Fruit fly (Drosophila melanogaster): ENCODE data around the gene Dysb.

Dysb gene

DNA sequence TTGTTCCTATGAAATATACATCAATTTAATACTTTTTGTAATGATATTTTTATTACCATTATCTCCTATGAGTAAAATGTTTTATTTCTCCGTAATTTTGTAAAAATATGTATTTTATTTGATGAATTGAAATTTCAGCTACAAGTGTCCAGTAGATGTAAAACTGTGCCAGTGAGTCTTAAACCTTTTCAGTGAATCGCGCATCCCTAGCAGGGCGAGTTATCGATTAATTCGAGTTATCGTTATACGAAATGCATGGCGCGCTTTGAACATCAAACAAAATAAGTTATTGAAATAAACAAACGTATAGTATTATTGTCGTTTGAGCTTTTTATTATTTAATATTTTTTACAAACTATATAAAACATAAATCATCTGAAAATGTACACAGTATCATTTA, 39.3 kb upstream of the Dysb start (continued):
- TF ChIP-seq CG10431 (GFP tag; optimal IDR thresholded peaks at IDR 0.05) (no peak), corto (GFP tag; optimal IDR thresholded peaks at IDR 0.05) (peak; percentile 38), E2f2 (GFP tag; IDR thresholded peaks at IDR 0.05) (peak; percentile 98), Ets97D (GFP tag; optimal IDR thresholded peaks at IDR 0.05) (peak; percentile 26), CG2712 (tag; optimal IDR thresholded peaks at IDR 0.05) (peak; percentile 24), tna (GFP tag; IDR thresholded peaks at IDR 0.05; ENCODE audit: partially characterized antibody) (peak; percentile 60; the same call in 1 of the 2 replicates), lilli (GFP tag; optimal IDR thresholded peaks at IDR 0.05) (peak; percentile 8), Fer1 (GFP tag; optimal IDR thresholded peaks at IDR 0.05) (peak; percentile 23), shn (GFP tag; optimal IDR thresholded peaks at IDR 0.05) (no peak), CG4404 (GFP tag; IDR thresholded peaks at IDR 0.05) (no peak), Bgb (GFP tag; IDR thresholded peaks at IDR 0.05; ENCODE audit: partially characterized antibody) (peak; percentile 83), dysf (GFP tag; IDR thresholded peaks at IDR 0.05) (no peak), CG15514 (GFP tag; optimal IDR thresholded peaks at IDR 0.05) (peak; percentile 20), ftz-f1 (GFP tag; optimal IDR thresholded peaks at IDR 0.05) (no peak), sna (GFP tag; IDR thresholded peaks at IDR 0.05; ENCODE audit: partially characterized antibody) (peak; percentile 43; the same call in 1 of the 2 replicates), CG11085 (GFP tag; IDR thresholded peaks at IDR 0.05) (no peak), cad (GFP tag; optimal IDR thresholded peaks at IDR 0.05) (peak; percentile 87), B-H2 (GFP tag; optimal IDR thresholded peaks at IDR 0.05) (peak; percentile 9), mld (GFP tag; IDR thresholded peaks at IDR 0.05; ENCODE audit: partially characterized antibody) (0 out of 3 replicates have a peak, but pooled peaks have one; percentile 31), vnd (GFP tag; IDR thresholded peaks at IDR 0.05; ENCODE audit: partially characterized antibody) (peak; percentile 41; the same call in 2 of the 3 replicates), abd-A (tag; optimal IDR thresholded peaks at IDR 0.05) (no peak), sug (tag; optimal IDR thresholded peaks at IDR 0.05) (peak; percentile 49), CG6791 (GFP tag; IDR thresholded peaks at IDR 0.05; ENCODE audit: partially characterized antibody) (peak; percentile 86), Adf1 (GFP tag; IDR thresholded peaks at IDR 0.05) (no peak), CG10654 (GFP tag; optimal IDR thresholded peaks at IDR 0.05) (no peak), CG13287 (GFP tag; IDR thresholded peaks at IDR 0.05; ENCODE audit: partially characterized antibody) (peak; percentile 83), CG3838 (GFP tag; optimal IDR thresholded peaks at IDR 0.05) (no peak), tll (GFP tag; optimal IDR thresholded peaks at IDR 0.05) (no peak), CG11504 (tag; optimal IDR thresholded peaks at IDR 0.05) (no peak), CG9215 (GFP tag; IDR thresholded peaks at IDR 0.05) (no peak), CG6854 (GFP tag; optimal IDR thresholded peaks at IDR 0.05) (peak; percentile 74), CG14710 (tag; optimal IDR thresholded peaks at IDR 0.05) (peak; percentile 41), CG12769 (tag; optimal IDR thresholded peaks at IDR 0.05) (no peak), GATAe (GFP tag; conservative IDR thresholded peaks at IDR 0.05) (no peak), hb (GFP tag; IDR thresholded peaks at IDR 0.05; ENCODE audit: partially characterized antibody) (peak; percentile 57; the same call in 2 of the 3 replicates), CG8290 (GFP tag; optimal IDR thresholded peaks at IDR 0.05) (no peak), CG8290 (tag; optimal IDR thresholded peaks at IDR 0.05) (peak in 1 of 2 experiments; percentile 62), nerfin-2 (GFP tag; IDR thresholded peaks at IDR 0.05; ENCODE audit: partially characterized antibody) (peak; percentile 67), HLHmδ (GFP tag; optimal IDR thresholded peaks at IDR 0.05) (no peak), CG1529 (GFP tag; optimal IDR thresholded peaks at IDR 0.05) (peak; percentile 16), hbn (GFP tag; IDR thresholded peaks at IDR 0.05; ENCODE audit: partially characterized antibody) (peak; percentile 54), Doc3 (GFP tag; IDR thresholded peaks at IDR 0.05; ENCODE audit: partially characterized antibody) (peak; percentile 58), CG42726 (GFP tag; IDR thresholded peaks at IDR 0.05; ENCODE audit: partially characterized antibody) (peak; percentile 77; the same call in 1 of the 2 replicates), Asciz (GFP tag; optimal IDR thresholded peaks at IDR 0.05) (no peak), CG2199 (GFP tag; IDR thresholded peaks at IDR 0.05) (0 out of 3 replicates have a peak, but pooled peaks have one; percentile 41), cato (GFP tag; optimal IDR thresholded peaks at IDR 0.05; ENCODE audit: borderline replicate concordance) (no peak), Oli (tag; optimal IDR thresholded peaks at IDR 0.05) (no peak), CkIIα-i1 (GFP tag; IDR thresholded peaks at IDR 0.05) (no peak), Opbp (GFP tag; IDR thresholded peaks at IDR 0.05; ENCODE audit: partially characterized antibody) (peak; percentile 68)
